Worm (Caenorhabditis elegans): ENCODE data around the gene Y17G9B.11.

- TF ChIP-seq sox-4 (tag; optimal IDR thresholded peaks at IDR 0.05) (no peak), unc-55 (GFP tag; optimal IDR thresholded peaks at IDR 0.05) (no peak), ceh-24 (tag; optimal IDR thresholded peaks at IDR 0.05) (no peak), pat-9 (tag; optimal IDR thresholded peaks at IDR 0.05) (no peak), hlh-8 (tag; optimal IDR thresholded peaks at IDR 0.05) (no peak), pag-3 (tag; optimal IDR thresholded peaks at IDR 0.05; ENCODE audit: borderline replicate concordance) (no peak), ceh-31 (tag; optimal IDR thresholded peaks at IDR 0.05) (no peak), lin-11 (tag; optimal IDR thresholded peaks at IDR 0.05) (no peak), nhr-11 (tag; optimal IDR thresholded peaks at IDR 0.05) (no peak), dmd-4 (tag; optimal IDR thresholded peaks at IDR 0.05; ENCODE audit: borderline replicate concordance) (no peak), C08G9.2 (tag; optimal IDR thresholded peaks at IDR 0.05) (no peak)
These were observed 12.2 kb upstream of the Y17G9B.11 start, which contains the start of gene hoe-1 for ce11 chrIV:4744167-4744566.

Data from whole organism, late embryonic.